Fruit fly (Drosophila melanogaster) whole organism, embryonic: ENCODE results near the gene Gbs-76A.

Source experiments
- Adf1 ChIP-seq: fragments of 200-800 bp; sonication (Bioruptor generic); IDR thresholded peaks from 2 replicates; pipeline ENCODE4 v1.3.6; 2022; ENCODE audit warnings: missing biosample characterization, missing genetic modification characterization
- Atf6 ChIP-seq: fragments of 200-800 bp; sonication (Bioruptor generic); IDR thresholded peaks from 2 replicates; pipeline ENCODE4 v1.3.6; 2022; ENCODE audit warnings: missing biosample characterization, missing genetic modification characterization
- B-H1 ChIP-seq: fragments of 200-800 bp; sonication (Bioruptor generic); IDR thresholded peaks from 3 replicates; pipeline ENCODE4 v1.3.6; 2022; ENCODE audit warnings: missing biosample characterization, missing genetic modification characterization
- C15 ChIP-seq: fragments of 200-800 bp; sonication (Bioruptor generic); IDR thresholded peaks from 3 replicates; pipeline ENCODE4 v1.3.6; 2022; ENCODE audit warnings: missing biosample characterization, missing genetic modification characterization
- CG12219 ChIP-seq: fragments of 200-800 bp; sonication (Bioruptor generic); optimal IDR thresholded peaks from 3 replicates; lab custom pipeline; 2018; ENCODE audit warnings: missing biosample characterization, mild to moderate bottlenecking, missing genetic modification characterization
- CG12299 ChIP-seq: fragments of 200-800 bp; sonication (Bioruptor generic); optimal IDR thresholded peaks from 2 replicates; lab custom pipeline; 2018; ENCODE audit warnings: missing biosample characterization, mild to moderate bottlenecking, missing genetic modification characterization
- CG12942 ChIP-seq: fragments of 200-800 bp; sonication (Bioruptor generic); optimal IDR thresholded peaks from 3 replicates; lab custom pipeline; 2016; ENCODE audit warnings: missing biosample characterization, missing genetic modification characterization
- CG13624 ChIP-seq: fragments of 200-800 bp; sonication (Bioruptor generic); optimal IDR thresholded peaks from 2 replicates; lab custom pipeline; 2016; ENCODE audit warnings: missing biosample characterization, missing genetic modification characterization
- CG14860 ChIP-seq: fragments of 200-800 bp; sonication (Bioruptor generic); IDR thresholded peaks from 3 replicates; pipeline ENCODE4 v1.3.6; 2022; ENCODE audit warnings: missing biosample characterization, missing genetic modification characterization; ENCODE audit not compliant: partially characterized antibody
- CG1602 ChIP-seq: fragments of 200-800 bp; sonication (Bioruptor generic); optimal IDR thresholded peaks from 3 replicates; lab custom pipeline; 2016; ENCODE audit warnings: missing biosample characterization, missing genetic modification characterization
- CG16863 ChIP-seq: fragments of 200-800 bp; sonication (Bioruptor generic); optimal IDR thresholded peaks from 3 replicates; lab custom pipeline; 2016; ENCODE audit warnings: missing biosample characterization, missing genetic modification characterization
- CG18619 ChIP-seq: fragments of 200-800 bp; sonication (Bioruptor generic); optimal IDR thresholded peaks from 3 replicates; lab custom pipeline; 2017; ENCODE audit warnings: missing biosample characterization, mild to moderate bottlenecking, missing genetic modification characterization
- CG2120 ChIP-seq: fragments of 200-800 bp; sonication (Bioruptor generic); optimal IDR thresholded peaks from 3 replicates; lab custom pipeline; 2016; ENCODE audit warnings: missing biosample characterization, missing genetic modification characterization
- CG30403 ChIP-seq: fragments of 200-800 bp; sonication (Bioruptor generic); optimal IDR thresholded peaks from 3 replicates; lab custom pipeline; 2016; ENCODE audit warnings: missing biosample characterization, missing genetic modification characterization
- CG31224 ChIP-seq: fragments of 200-800 bp; sonication (Bioruptor generic); IDR thresholded peaks from 2 replicates; pipeline ENCODE4 v1.3.6; 2022; ENCODE audit warnings: missing biosample characterization, missing genetic modification characterization
- CG32767 ChIP-seq: fragments of 200-800 bp; sonication (Bioruptor generic); IDR thresholded peaks from 2 replicates; pipeline ENCODE4 v1.3.6; 2022; ENCODE audit warnings: missing biosample characterization, missing genetic modification characterization
- CG3281 ChIP-seq: fragments of 200-800 bp; sonication (Bioruptor generic); optimal IDR thresholded peaks from 3 replicates; lab custom pipeline; 2017; ENCODE audit warnings: missing biosample characterization, mild to moderate bottlenecking, missing genetic modification characterization
- CG34422 ChIP-seq: fragments of 200-800 bp; sonication (Bioruptor generic); IDR thresholded peaks from 3 replicates; pipeline ENCODE4 v1.3.6; 2022; ENCODE audit warnings: missing biosample characterization, missing genetic modification characterization
- CG3838 ChIP-seq: fragments of 200-800 bp; sonication (Bioruptor generic); optimal IDR thresholded peaks from 3 replicates; lab custom pipeline; 2016; ENCODE audit warnings: missing biosample characterization, missing genetic modification characterization
- CG4730 ChIP-seq: fragments of 200-800 bp; sonication (Bioruptor generic); IDR thresholded peaks from 2 replicates; pipeline ENCODE4 v1.3.6; 2022; ENCODE audit warnings: missing biosample characterization, missing genetic modification characterization
- CG5180 ChIP-seq: fragments of 200-800 bp; sonication (Bioruptor generic); optimal IDR thresholded peaks from 3 replicates; lab custom pipeline; 2017; ENCODE audit warnings: missing biosample characterization, missing genetic modification characterization, mild to moderate bottlenecking, moderate library complexity, missing genetic modification reagents
- CG7786 ChIP-seq: fragments of 200-800 bp; sonication (Bioruptor generic); optimal IDR thresholded peaks from 2 replicates; lab custom pipeline; 2016; ENCODE audit warnings: missing biosample characterization, missing genetic modification characterization
- CG8089 ChIP-seq: fragments of 200-800 bp; sonication (Bioruptor generic); optimal IDR thresholded peaks from 3 replicates; lab custom pipeline; 2016; ENCODE audit warnings: missing biosample characterization, missing genetic modification characterization
- CG9437 ChIP-seq: fragments of 200-800 bp; sonication (Bioruptor generic); optimal IDR thresholded peaks from 2 replicates; lab custom pipeline; 2018; ENCODE audit warnings: missing biosample characterization, mild to moderate bottlenecking, missing genetic modification characterization
- CG9932 ChIP-seq: fragments of 200-800 bp; sonication (Bioruptor generic); IDR thresholded peaks from 2 replicates; pipeline ENCODE4 v1.3.6; 2022; ENCODE audit warnings: missing biosample characterization, missing genetic modification characterization
- Dek ChIP-seq: fragments of 200-800 bp; sonication (Bioruptor generic); optimal IDR thresholded peaks from 3 replicates; lab custom pipeline; 2019; ENCODE audit warnings: missing biosample characterization, mild to moderate bottlenecking, missing genetic modification characterization, moderate library complexity
- Dll ChIP-seq: fragments of 200-800 bp; sonication (Bioruptor generic); IDR thresholded peaks from 4 replicates; pipeline ENCODE4 v1.3.6; 2022; ENCODE audit warnings: missing biosample characterization, missing genetic modification characterization; ENCODE audit not compliant: partially characterized antibody
- E2f1 ChIP-seq: fragments of 200-800 bp; sonication (Bioruptor generic); IDR thresholded peaks from 2 replicates; pipeline ENCODE4 v1.3.6; 2022; ENCODE audit warnings: missing biosample characterization, missing genetic modification characterization
- Kr ChIP-seq: fragments of 200-800 bp; sonication (Bioruptor generic); optimal IDR thresholded peaks from 2 replicates; lab custom pipeline; 2017; ENCODE audit warnings: missing biosample characterization, mild to moderate bottlenecking, missing genetic modification characterization
- Mad ChIP-seq: fragments of 200-800 bp; sonication (Bioruptor generic); optimal IDR thresholded peaks from 2 replicates; lab custom pipeline; 2016; ENCODE audit warnings: missing biosample characterization, missing genetic modification characterization
- Neu2 ChIP-seq: fragments of 200-800 bp; sonication (Bioruptor generic); optimal IDR thresholded peaks from 3 replicates; lab custom pipeline; 2016; ENCODE audit warnings: missing biosample characterization, missing genetic modification characterization, borderline replicate concordance
- NfI ChIP-seq: fragments of 200-800 bp; sonication (Bioruptor generic); optimal IDR thresholded peaks from 3 replicates; lab custom pipeline; 2018; ENCODE audit warnings: missing biosample characterization, mild to moderate bottlenecking, missing genetic modification characterization, moderate library complexity
- Ravus ChIP-seq: fragments of 200-800 bp; sonication (Bioruptor generic); IDR thresholded peaks from 2 replicates; pipeline ENCODE4 v1.3.6; 2022; ENCODE audit warnings: missing biosample characterization, missing genetic modification characterization
- Sox100B ChIP-seq: fragments of 200-800 bp; sonication (Bioruptor generic); optimal IDR thresholded peaks from 3 replicates; lab custom pipeline; 2018; ENCODE audit warnings: missing biosample characterization, mild to moderate bottlenecking, missing genetic modification characterization
- abd-A ChIP-seq: fragments of 200-800 bp; sonication (Bioruptor generic); optimal IDR thresholded peaks from 3 replicates; lab custom pipeline; 2019; ENCODE audit warnings: missing biosample characterization, mild to moderate bottlenecking, missing genetic modification characterization, moderate library complexity
- aop ChIP-seq: fragments of 200-800 bp; sonication (Bioruptor generic); IDR thresholded peaks from 2 replicates; pipeline ENCODE4 v1.3.6; 2022; ENCODE audit warnings: missing biosample characterization, missing genetic modification characterization
- bsh ChIP-seq, 2 experiments: fragments of 200-800 bp; sonication (Bioruptor generic); optimal IDR thresholded peaks; 2 replicates each; lab custom pipeline; 2017 to 2018; ENCODE audit warnings: mild to moderate bottlenecking in 2 of 2, missing biosample characterization in 2 of 2, missing genetic modification characterization in 2 of 2, moderate library complexity in 1 of 2
- dan ChIP-seq: fragments of 200-800 bp; sonication (Bioruptor generic); IDR thresholded peaks from 2 replicates; pipeline ENCODE4 v1.3.6; 2022; ENCODE audit warnings: missing biosample characterization, missing genetic modification characterization
- danr ChIP-seq: fragments of 200-800 bp; sonication (Bioruptor generic); IDR thresholded peaks from 2 replicates; pipeline ENCODE4 v1.3.6; 2022; ENCODE audit warnings: missing biosample characterization, missing genetic modification characterization
- emc ChIP-seq: fragments of 200-800 bp; sonication (Bioruptor generic); optimal IDR thresholded peaks from 2 replicates; lab custom pipeline; 2016; ENCODE audit warnings: missing biosample characterization, missing genetic modification characterization
- fd64A ChIP-seq: fragments of 200-800 bp; sonication (Bioruptor generic); optimal IDR thresholded peaks from 3 replicates; lab custom pipeline; 2018; ENCODE audit warnings: missing biosample characterization, mild to moderate bottlenecking, missing genetic modification characterization
- grau ChIP-seq: fragments of 200-800 bp; optimal IDR thresholded peaks from 3 replicates; lab custom pipeline; 2019; ENCODE audit warnings: missing biosample characterization, mild to moderate bottlenecking, missing genetic modification characterization, moderate library complexity
- hbn ChIP-seq: fragments of 200-800 bp; sonication (Bioruptor generic); IDR thresholded peaks from 2 replicates; pipeline ENCODE4 v1.3.6; 2022; ENCODE audit warnings: missing biosample characterization, missing genetic modification characterization; ENCODE audit not compliant: partially characterized antibody
- hth ChIP-seq: fragments of >200 bp; optimal IDR thresholded peaks from 2 replicates; lab custom pipeline; 2017; ENCODE audit warnings: inconsistent platforms
- jumu ChIP-seq: fragments of 200-800 bp; sonication (Bioruptor generic); optimal IDR thresholded peaks from 3 replicates; lab custom pipeline; 2016; ENCODE audit warnings: missing biosample characterization, missing genetic modification characterization
- pnt ChIP-seq: fragments of 200-800 bp; sonication (Bioruptor generic); optimal IDR thresholded peaks from 3 replicates; lab custom pipeline; 2016; ENCODE audit warnings: missing biosample characterization, missing genetic modification characterization
- repo ChIP-seq: fragments of 200-800 bp; sonication (Bioruptor generic); optimal IDR thresholded peaks from 2 replicates; lab custom pipeline; 2016; ENCODE audit warnings: missing biosample characterization, missing genetic modification characterization
- sd ChIP-seq: fragments of 200-800 bp; sonication (Bioruptor generic); optimal IDR thresholded peaks from 3 replicates; lab custom pipeline; 2018; ENCODE audit warnings: missing biosample characterization, mild to moderate bottlenecking, missing genetic modification characterization, moderate library complexity
- so ChIP-seq: fragments of 200-800 bp; sonication (Bioruptor generic); IDR thresholded peaks from 3 replicates; pipeline ENCODE4 v1.3.6; 2022; ENCODE audit warnings: missing biosample characterization, missing genetic modification characterization
- stwl ChIP-seq: fragments of 200-800 bp; sonication (Bioruptor generic); optimal IDR thresholded peaks from 3 replicates; lab custom pipeline; 2018; ENCODE audit warnings: missing biosample characterization, mild to moderate bottlenecking, missing genetic modification characterization, moderate library complexity
- unpg ChIP-seq: fragments of 200-800 bp; sonication (Bioruptor generic); optimal IDR thresholded peaks from 3 replicates; lab custom pipeline; 2018; ENCODE audit warnings: missing biosample characterization, mild to moderate bottlenecking, missing genetic modification characterization, moderate library complexity

The Gbs-76A gene

DNA sequence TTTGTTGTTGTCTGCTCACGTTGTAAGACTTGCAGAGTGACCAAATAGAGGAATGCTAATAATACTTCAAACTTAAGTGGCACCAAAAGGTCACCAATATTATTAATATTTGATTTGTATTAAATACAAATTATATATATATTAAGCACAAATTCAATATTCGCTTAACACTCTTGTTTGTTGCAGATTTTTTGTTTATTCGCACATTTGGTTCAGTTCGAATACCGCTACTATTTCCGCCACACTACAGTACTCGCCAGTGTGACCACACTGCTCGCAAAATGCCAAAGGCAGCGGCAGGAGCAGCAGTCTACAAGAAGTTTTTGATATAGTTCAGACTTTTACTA, 28.5 kb downstream of the Gbs-76A start, which contains the start of gene Max (continued):
- TF ChIP-seq danr (GFP tag; lab: Robert Waterston, UW) = peak; percentile 61; the same call in 1 of the 2 replicates
- no peak for TF ChIP-seq hbn (GFP tag; lab: Robert Waterston, UW)
- TF ChIP-seq Adf1 = peak; percentile 44; the same call in 1 of the 2 replicates
- no peak for TF ChIP-seq CG5180 (GFP tag; lab: Kevin White, UChicago)
- TF ChIP-seq CG9437 (GFP tag; lab: Kevin White, UChicago) = peak; percentile 88
- no peak for TF ChIP-seq CG16863
- TF ChIP-seq Neu2 (GFP tag; lab: Kevin White, UChicago) = no peak
- peak; percentile 18; the same call in 1 of the 2 replicates for TF ChIP-seq aop (GFP tag; lab: Robert Waterston, UW)
- peak; percentile 81 for TF ChIP-seq CG9932 (GFP tag; lab: Robert Waterston, UW)
- TF ChIP-seq jumu (GFP tag; lab: Kevin White, UChicago) = no peak
- TF ChIP-seq repo = no peak
- TF ChIP-seq abd-A (tag; lab: Kevin White, UChicago) = no peak
- TF ChIP-seq CG7786 (GFP tag; lab: Kevin White, UChicago) = no peak
- peak; percentile 36 for TF ChIP-seq Mad (GFP tag; lab: Kevin White, UChicago)
- peak; percentile 76 for TF ChIP-seq CG32767
- peak; percentile 66 for TF ChIP-seq CG30403 (GFP tag; lab: Kevin White, UChicago)
- peak; percentile 47 for TF ChIP-seq CG12942 (GFP tag; lab: Kevin White, UChicago)
- peak; percentile 63 for TF ChIP-seq B-H1 (GFP tag; lab: Robert Waterston, UW)
- peak; percentile 74 for TF ChIP-seq Atf6
- TF ChIP-seq stwl (tag; lab: Kevin White, UChicago) = peak; percentile 77
- TF ChIP-seq CG31224 (GFP tag; lab: Robert Waterston, UW) = peak; percentile 47; the same call in 1 of the 2 replicates
- TF ChIP-seq hth (lab: Kevin White, UChicago) = no peak
- 0 out of 2 replicates have a peak, but pooled peaks have one; percentile 21 for TF ChIP-seq CG4730 (GFP tag; lab: Robert Waterston, UW)
- peak; percentile 57 for TF ChIP-seq E2f1 (GFP tag; lab: Robert Waterston, UW)
- TF ChIP-seq Dek (tag; lab: Kevin White, UChicago) = peak; percentile 66
- no peak for TF ChIP-seq Sox100B (GFP tag; lab: Kevin White, UChicago)
- no peak for TF ChIP-seq CG13624 (GFP tag; lab: Kevin White, UChicago)
- TF ChIP-seq CG12219 (GFP tag; lab: Kevin White, UChicago) = peak; percentile 44
- TF ChIP-seq C15 = 0 out of 3 replicates have a peak, but pooled peaks have one; percentile 16
- TF ChIP-seq Kr (GFP tag; lab: Kevin White, UChicago) = no peak
- peak; percentile 33 for TF ChIP-seq pnt
- TF ChIP-seq Dll (GFP tag; lab: Robert Waterston, UW) = 0 out of 4 replicates have a peak, but pooled peaks have one; percentile 39
- peak; percentile 44 for TF ChIP-seq CG1602 (GFP tag; lab: Kevin White, UChicago)
- peak; percentile 68 for TF ChIP-seq CG3281 (GFP tag; lab: Kevin White, UChicago)
- peak; percentile 7 for TF ChIP-seq CG3838 (GFP tag; lab: Kevin White, UChicago)
- TF ChIP-seq CG2120 = peak; percentile 66
- TF ChIP-seq sd (tag; lab: Kevin White, UChicago) = peak; percentile 64
- peak; percentile 61 for TF ChIP-seq CG12299
- TF ChIP-seq CG8089 = no peak
- TF ChIP-seq grau (tag; lab: Kevin White, UChicago) = peak; percentile 77
- TF ChIP-seq so (GFP tag; lab: Robert Waterston, UW) = 0 out of 3 replicates have a peak, but pooled peaks have one; percentile 30
- TF ChIP-seq NfI (GFP tag; lab: Kevin White, UChicago) = peak; percentile 79
- peak; percentile 83 for TF ChIP-seq unpg (GFP tag; lab: Kevin White, UChicago)
- TF ChIP-seq CG14860 = no peak
- TF ChIP-seq dan (GFP tag; lab: Robert Waterston, UW) = no peak
- no peak for TF ChIP-seq fd64A (GFP tag; lab: Kevin White, UChicago)
- peak; percentile 47; the same call in 2 of the 3 replicates for TF ChIP-seq CG34422 (GFP tag; lab: Robert Waterston, UW)
- TF ChIP-seq Ravus = peak; percentile 22; the same call in 1 of the 2 replicates
- peak in 1 of 2 experiments; percentile 73 for TF ChIP-seq bsh (GFP tag; optimal IDR thresholded peaks at IDR 0.05; lab: Kevin White, UChicago)
- no peak for TF ChIP-seq CG18619 (GFP tag; lab: Kevin White, UChicago)
- no peak for TF ChIP-seq emc (GFP tag; lab: Kevin White, UChicago)
